Fruit fly (Drosophila melanogaster) whole organism: ENCODE measurements around the gene Zdhhc8.

ENCODE experiments used
- CG8478 ChIP-seq: fragments of >200 bp; optimal IDR thresholded peaks from 2 replicates; lab custom pipeline; 2018; ENCODE audit warnings: inconsistent platforms
- Dll ChIP-seq: fragments of >200 bp; optimal IDR thresholded peaks from 2 replicates; lab custom pipeline; 2017
- EcR ChIP-seq, 2 experiments: fragments of >200 bp; optimal IDR thresholded peaks; 2 replicates each; lab custom pipeline; 2017; ENCODE audit warnings: missing biosample characterization in 2 of 2, missing genetic modification characterization in 2 of 2, missing genetic modification reagents in 2 of 2
- pan ChIP-seq: fragments of >200 bp; optimal IDR thresholded peaks from 2 replicates; lab custom pipeline; 2017
- psq ChIP-seq: fragments of >200 bp; optimal IDR thresholded peaks from 2 replicates; lab custom pipeline; 2017
- usp ChIP-seq: fragments of >200 bp; optimal IDR thresholded peaks from 2 replicates; lab custom pipeline; 2017; ENCODE audit warnings: missing biosample characterization, missing genetic modification characterization, mixed read lengths

Zdhhc8 gene

dm6 chrX:9296518-9296917 is 59.5 kb downstream of the Zdhhc8 start:
- no peak for TF ChIP-seq Dll
- no peak for TF ChIP-seq pan (lab: Kevin White, UChicago)
- no peak for TF ChIP-seq psq (lab: Kevin White, UChicago)
- TF ChIP-seq usp: no peak
- TF ChIP-seq EcR (GFP tag; optimal IDR thresholded peaks at IDR 0.05; lab: Kevin White, UChicago): no peak
- no peak for TF ChIP-seq CG8478

dm6 chrX:9295518-9295917 is 60.5 kb downstream of the Zdhhc8 start:
- TF ChIP-seq EcR (GFP tag; optimal IDR thresholded peaks at IDR 0.05; lab: Kevin White, UChicago): no peak
- no peak for TF ChIP-seq usp
- no peak for TF ChIP-seq CG8478
- TF ChIP-seq pan (lab: Kevin White, UChicago): no peak
- TF ChIP-seq Dll: no peak
- no peak for TF ChIP-seq psq (lab: Kevin White, UChicago)

DNA sequence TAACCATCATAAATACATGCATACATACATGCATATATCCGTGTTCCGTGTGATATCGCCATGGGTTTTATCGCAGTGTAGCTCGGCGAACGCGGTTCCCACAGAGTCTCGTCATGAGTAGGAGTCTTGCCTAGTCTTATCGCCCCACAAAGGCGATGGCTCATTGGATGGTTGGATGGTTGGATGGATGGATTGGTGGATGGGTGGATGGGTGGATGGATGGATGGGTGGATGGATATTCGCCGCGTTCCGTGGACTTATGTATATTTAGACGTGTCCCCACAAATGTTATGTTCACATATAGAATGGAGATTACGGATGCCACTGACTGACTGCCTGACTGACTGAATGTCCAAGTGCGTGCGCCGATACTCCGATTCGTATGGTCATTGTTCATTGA is 64.8 kb downstream of the Zdhhc8 start:
- no peak for TF ChIP-seq pan (lab: Kevin White, UChicago)
- no peak for TF ChIP-seq usp
- no peak for TF ChIP-seq CG8478
- TF ChIP-seq EcR (GFP tag; optimal IDR thresholded peaks at IDR 0.05; lab: Kevin White, UChicago): no peak
- no peak for TF ChIP-seq psq (lab: Kevin White, UChicago)
- TF ChIP-seq Dll: no peak

DNA sequence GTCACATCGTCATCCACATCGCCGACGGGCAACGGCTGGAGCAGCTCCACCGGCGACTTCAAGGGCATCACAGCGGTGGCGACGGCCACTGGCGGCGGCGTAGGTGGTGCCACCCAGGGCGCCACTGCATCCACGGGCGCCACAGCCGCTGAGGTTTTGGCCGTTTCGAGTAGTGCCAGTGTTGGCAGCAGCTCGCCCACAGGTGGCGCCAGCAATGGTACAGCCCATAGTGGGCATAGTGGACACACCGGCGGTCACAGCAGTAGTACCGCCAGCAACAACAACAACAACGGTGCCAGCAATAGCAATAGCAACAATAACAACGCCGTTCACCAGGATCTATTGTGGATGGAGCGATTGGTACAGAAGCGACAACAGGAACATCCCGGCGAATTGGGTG is 69.6 kb downstream of the Zdhhc8 start:
- TF ChIP-seq pan (lab: Kevin White, UChicago): no peak
- TF ChIP-seq usp: no peak
- no peak for TF ChIP-seq psq (lab: Kevin White, UChicago)
- TF ChIP-seq Dll: no peak
- no peak for TF ChIP-seq CG8478
- no peak for TF ChIP-seq EcR (GFP tag; optimal IDR thresholded peaks at IDR 0.05; lab: Kevin White, UChicago)

- TF ChIP-seq CG8478 (no peak), Dll (peak; percentile 42)
Measured at dm6 chrX:9284024-9284738, 71.8 kb downstream of the Zdhhc8 start, which contains the start of gene lz. TSS of gene lz (plus strand) at chrX:9284649.

- TF ChIP-seq psq (lab: Kevin White, UChicago) (no peak), CG8478 (no peak), Dll (no peak), usp (no peak), EcR (GFP tag; optimal IDR thresholded peaks at IDR 0.05; lab: Kevin White, UChicago) (no peak), pan (lab: Kevin White, UChicago) (no peak)
Measured at dm6 chrX:9282783-9283289, 73.2 kb downstream of the Zdhhc8 start, which contains the start of gene c11.1. TSS of gene c11.1 (minus strand) at chrX:9283117.

- TF ChIP-seq CG8478: no peak
- TF ChIP-seq EcR (GFP tag; optimal IDR thresholded peaks at IDR 0.05; lab: Kevin White, UChicago): no peak
- no peak for TF ChIP-seq psq (lab: Kevin White, UChicago)
- no peak for TF ChIP-seq pan (lab: Kevin White, UChicago)
- TF ChIP-seq Dll: no peak
- no peak for TF ChIP-seq usp
Measured at dm6 chrX:9281998-9282644, 73.9 kb downstream of the Zdhhc8 start.
